Worm (Caenorhabditis elegans): ENCODE measurements around the gene C06C3.7.

Gene C06C3.7

ce11 chrII:9426076-9426475 lies 40.7 kb downstream of the C06C3.7 start, which contains the start of gene M176.10:
M176.10 (minus strand) TSS chrII:9426176.
- no peak for TF ChIP-seq attf-6 (GFP tag; IDR thresholded peaks at IDR 0.05)
- TF ChIP-seq rcor-1 (GFP tag; IDR thresholded peaks at IDR 0.05), result no peak
- TF ChIP-seq ztf-22 (GFP tag; optimal IDR thresholded peaks at IDR 0.05), result no peak
- TF ChIP-seq F55B11.4 (tag; optimal IDR thresholded peaks at IDR 0.05; ENCODE audit: borderline replicate concordance, insufficient read depth), result no peak
- no peak for TF ChIP-seq gei-17 (GFP tag; optimal IDR thresholded peaks at IDR 0.05)
- no peak for TF ChIP-seq die-1 (tag; optimal IDR thresholded peaks at IDR 0.05)
- TF ChIP-seq rpc-1 (optimal IDR thresholded peaks at IDR 0.05), result no peak
- no peak for TF ChIP-seq rpc-1 (tag; optimal IDR thresholded peaks at IDR 0.05)
- no peak for TF ChIP-seq rec-8 (tag; optimal IDR thresholded peaks at IDR 0.05)
- no peak for TF ChIP-seq F22D6.2 (tag; optimal IDR thresholded peaks at IDR 0.05)
- no peak for TF ChIP-seq madf-6 (GFP tag; IDR thresholded peaks at IDR 0.05)
- no peak for TF ChIP-seq F57C9.4 (tag; optimal IDR thresholded peaks at IDR 0.05)
- TF ChIP-seq F57A8.1 (GFP tag; optimal IDR thresholded peaks at IDR 0.05), result no peak
- no peak for TF ChIP-seq ztf-3 (GFP tag; optimal IDR thresholded peaks at IDR 0.05)
- no peak for TF ChIP-seq ztf-18 (tag; optimal IDR thresholded peaks at IDR 0.05)
- no peak for TF ChIP-seq ets-4 (GFP tag; optimal IDR thresholded peaks at IDR 0.05)
- no peak for TF ChIP-seq ekl-4 (GFP tag; IDR thresholded peaks at IDR 0.05)
- TF ChIP-seq dox-1 (GFP tag; IDR thresholded peaks at IDR 0.05), result no peak
- no peak for TF ChIP-seq him-1 (tag; optimal IDR thresholded peaks at IDR 0.05)

DNA sequence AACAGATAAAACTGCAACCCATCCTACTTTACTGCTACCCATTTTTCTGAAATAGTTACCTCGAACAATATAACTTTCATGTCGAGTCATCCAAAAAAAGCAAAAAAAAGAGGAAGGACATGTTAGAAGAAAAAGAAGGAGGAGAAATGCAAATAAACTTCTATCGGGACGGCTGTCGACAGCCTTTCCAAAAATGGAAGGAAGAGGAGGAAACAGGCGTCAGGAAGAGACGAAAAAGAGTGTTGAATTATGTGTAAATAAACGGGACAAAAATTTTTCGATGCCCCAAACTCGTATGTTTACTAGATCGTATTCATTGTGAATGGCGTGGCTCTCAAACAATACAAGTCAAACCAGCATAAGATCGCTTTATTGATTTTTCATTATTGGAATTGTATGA lies 42.3 kb downstream of the C06C3.7 start, which contains the start of gene M176.5:
Gene M176.5, minus strand, starts transcription at position 101 of the 400 bp plus-strand sequence.
- TF ChIP-seq let-526 (GFP tag; IDR thresholded peaks at IDR 0.05), result no peak
- TF ChIP-seq Y53F4B.3 (GFP tag; IDR thresholded peaks at IDR 0.05), result no peak
- no peak for TF ChIP-seq akir-1 (GFP tag; optimal IDR thresholded peaks at IDR 0.05)
- no peak for TF ChIP-seq unc-130 (GFP tag; optimal IDR thresholded peaks at IDR 0.05)
- no peak for TF ChIP-seq ceh-58 (GFP tag; IDR thresholded peaks at IDR 0.05)
- TF ChIP-seq hmg-1.2 (GFP tag; IDR thresholded peaks at IDR 0.05), result no peak
- TF ChIP-seq xnd-1 (tag; optimal IDR thresholded peaks at IDR 0.05), result no peak
- no peak for TF ChIP-seq attf-3 (GFP tag; conservative IDR thresholded peaks at IDR 0.05)
- TF ChIP-seq F22D6.2 (tag; optimal IDR thresholded peaks at IDR 0.05), result no peak
- no peak for TF ChIP-seq F49E8.2 (tag; optimal IDR thresholded peaks at IDR 0.05; ENCODE audit: insufficient read depth)
- no peak for TF ChIP-seq lin-54 (GFP tag; optimal IDR thresholded peaks at IDR 0.05)
- no peak for TF ChIP-seq madf-3 (GFP tag; IDR thresholded peaks at IDR 0.05)
- no peak for TF ChIP-seq lsy-27 (tag; optimal IDR thresholded peaks at IDR 0.05; ENCODE audit: borderline replicate concordance, insufficient read depth)
- no peak for TF ChIP-seq dox-1 (GFP tag; IDR thresholded peaks at IDR 0.05)
- no peak for TF ChIP-seq F39B2.1 (GFP tag; IDR thresholded peaks at IDR 0.05)
- no peak for TF ChIP-seq fkh-3 (tag; optimal IDR thresholded peaks at IDR 0.05)

ce11 chrII:9431119-9431518 lies 45.8 kb downstream of the C06C3.7 start:
- TF ChIP-seq F57A8.1 (GFP tag; optimal IDR thresholded peaks at IDR 0.05) (no peak), mcd-1 (GFP tag; IDR thresholded peaks at IDR 0.05) (no peak), D2030.7 (GFP tag; IDR thresholded peaks at IDR 0.05) (no peak), snpc-1.3 (tag; optimal IDR thresholded peaks at IDR 0.05; ENCODE audit: insufficient read depth) (no peak), him-1 (tag; optimal IDR thresholded peaks at IDR 0.05) (no peak), madf-6 (GFP tag; IDR thresholded peaks at IDR 0.05) (no peak), egl-44 (GFP tag; IDR thresholded peaks at IDR 0.05) (no peak), hsf-1 (GFP tag; IDR thresholded peaks at IDR 0.05) (no peak), die-1 (tag; optimal IDR thresholded peaks at IDR 0.05) (no peak), F57C9.4 (tag; optimal IDR thresholded peaks at IDR 0.05) (no peak), F37B4.10 (GFP tag; IDR thresholded peaks at IDR 0.05) (no peak), ztf-25 (GFP tag; IDR thresholded peaks at IDR 0.05) (no peak)
